Worm (Caenorhabditis elegans) whole organism, L1 larva: ENCODE results near the gene dos-2.

ENCODE experiments used
- alr-1 ChIP-seq: fragments of 200-800 bp; sonication (Bioruptor generic); optimal IDR thresholded peaks from 2 replicates; lab custom pipeline; 2018; ENCODE audit warnings: borderline replicate concordance, mild to moderate bottlenecking, missing genetic modification characterization, missing compliant biosample characterization
- aly-2 ChIP-seq: fragments of 150-350 bp; optimal IDR thresholded peaks from 2 replicates; lab custom pipeline; 2014; ENCODE audit warnings: missing biosample characterization, missing genetic modification characterization
- ama-1 ChIP-seq: fragments of 150-350 bp; optimal IDR thresholded peaks from 2 replicates; lab custom pipeline; 2014
- fos-1 ChIP-seq: fragments of 150-350 bp; optimal IDR thresholded peaks from 2 replicates; lab custom pipeline; 2014; ENCODE audit warnings: missing biosample characterization, missing genetic modification characterization
- lin-35 ChIP-seq, 2 experiments: fragments of 150-350 bp; optimal IDR thresholded peaks; 2 replicates each; lab custom pipeline; 2014; ENCODE audit warnings: missing biosample characterization in 2 of 2, missing genetic modification characterization in 2 of 2, missing genetic modification reagents in 2 of 2
- mab-9 ChIP-seq: fragments of 200-800 bp; sonication (Bioruptor generic); IDR thresholded peaks from 2 replicates; pipeline ENCODE4 v1.3.6; 2022; ENCODE audit warnings: missing genetic modification reagents, missing genetic modification characterization, missing compliant biosample characterization
- mep-1 ChIP-seq: fragments of 150-350 bp; optimal IDR thresholded peaks from 2 replicates; lab custom pipeline; 2014; ENCODE audit warnings: missing biosample characterization, missing genetic modification characterization
- nhr-71 ChIP-seq: sonication (generic microtip); optimal IDR thresholded peaks from 2 replicates; lab custom pipeline; 2016; ENCODE audit warnings: mild to moderate bottlenecking, missing genetic modification characterization, moderate library complexity, missing compliant biosample characterization
- nhr-77 ChIP-seq: fragments of 150-350 bp; optimal IDR thresholded peaks from 2 replicates; lab custom pipeline; 2014; ENCODE audit warnings: missing biosample characterization, missing genetic modification characterization
- nhr-90 ChIP-seq: sonication (generic microtip); optimal IDR thresholded peaks from 2 replicates; lab custom pipeline; 2016; ENCODE audit warnings: mild to moderate bottlenecking, missing genetic modification characterization, missing compliant biosample characterization; ENCODE audit not compliant: poor library complexity
- pag-3 ChIP-seq: sonication (generic microtip); optimal IDR thresholded peaks from 2 replicates; lab custom pipeline; 2017; ENCODE audit warnings: missing genetic modification characterization, mild to moderate bottlenecking, missing compliant biosample characterization, antibody characterized with exemption, borderline replicate concordance; ENCODE audit not compliant: insufficient read depth

DNA sequence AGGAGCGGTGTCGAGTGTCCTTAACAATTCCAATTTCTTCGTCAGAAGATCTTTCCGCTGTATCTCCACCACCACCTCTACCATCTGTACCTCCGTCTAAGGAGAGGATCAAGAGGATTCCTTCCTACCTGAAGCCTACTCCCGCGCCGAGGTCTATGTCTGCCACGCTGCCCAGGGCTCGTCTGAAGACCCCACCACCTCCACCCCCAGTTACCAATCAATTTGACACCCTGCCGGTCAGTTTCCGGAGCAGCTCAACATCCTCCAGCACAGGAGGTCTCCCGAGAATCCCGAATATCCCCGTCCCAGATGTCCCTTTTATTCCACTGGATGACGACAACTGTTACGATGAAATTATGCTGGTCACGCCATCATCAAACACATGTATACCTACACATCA is 31.9 kb downstream of the dos-2 start:
- no peak for TF ChIP-seq ama-1 (lab: Kevin White, UChicago)
- no peak for TF ChIP-seq aly-2
- TF ChIP-seq mab-9 (GFP tag; lab: Robert Waterston, UW): no peak
- no peak for TF ChIP-seq nhr-90 (tag; lab: Kevin White, UChicago)
- no peak for TF ChIP-seq lin-35 (GFP tag; optimal IDR thresholded peaks at IDR 0.05; lab: Kevin White, UChicago)
- no peak for TF ChIP-seq nhr-77
- TF ChIP-seq alr-1 (tag; lab: Kevin White, UChicago): no peak
- TF ChIP-seq pag-3 (tag; lab: Kevin White, UChicago): no peak
- TF ChIP-seq mep-1 (tag; lab: Kevin White, UChicago): no peak
- no peak for TF ChIP-seq nhr-71 (tag; lab: Kevin White, UChicago)
- no peak for TF ChIP-seq fos-1 (tag; lab: Kevin White, UChicago)
